Fruit fly (Drosophila melanogaster): ENCODE measurements around the gene CG43446.

The CG43446 gene

dm6 chr3R:20956875-20957874 lies 30.6 kb downstream of the CG43446 start:
- TF ChIP-seq insv (optimal IDR thresholded peaks at IDR 0.05) (no peak), Myc (optimal IDR thresholded peaks at IDR 0.05) (no peak), Sin3A (optimal IDR thresholded peaks at IDR 0.05) (no peak), psq (optimal IDR thresholded peaks at IDR 0.05) (no peak), h (optimal IDR thresholded peaks at IDR 0.05) (no peak), ttk (optimal IDR thresholded peaks at IDR 0.05) (no peak)

dm6 chr3R:20955932-20956636 lies 31.7 kb downstream of the CG43446 start:
- TF ChIP-seq h (optimal IDR thresholded peaks at IDR 0.05) (no peak), psq (optimal IDR thresholded peaks at IDR 0.05) (no peak), Myc (optimal IDR thresholded peaks at IDR 0.05) (no peak), Sin3A (optimal IDR thresholded peaks at IDR 0.05) (no peak), insv (optimal IDR thresholded peaks at IDR 0.05) (no peak), ttk (optimal IDR thresholded peaks at IDR 0.05) (no peak)

dm6 chr3R:20955119-20955518 lies 32.6 kb downstream of the CG43446 start:
- TF ChIP-seq Myc (optimal IDR thresholded peaks at IDR 0.05) (no peak), Sin3A (optimal IDR thresholded peaks at IDR 0.05) (no peak), psq (optimal IDR thresholded peaks at IDR 0.05) (no peak), h (optimal IDR thresholded peaks at IDR 0.05) (no peak), ttk (optimal IDR thresholded peaks at IDR 0.05) (no peak), insv (optimal IDR thresholded peaks at IDR 0.05) (no peak)

dm6 chr3R:20954531-20954930 lies 33.2 kb downstream of the CG43446 start:
- TF ChIP-seq insv (optimal IDR thresholded peaks at IDR 0.05) (no peak), Sin3A (optimal IDR thresholded peaks at IDR 0.05) (no peak), ttk (optimal IDR thresholded peaks at IDR 0.05) (no peak), h (optimal IDR thresholded peaks at IDR 0.05) (no peak), Myc (optimal IDR thresholded peaks at IDR 0.05) (no peak), psq (optimal IDR thresholded peaks at IDR 0.05) (no peak)

- TF ChIP-seq insv (optimal IDR thresholded peaks at IDR 0.05): no peak
- no peak for TF ChIP-seq psq (optimal IDR thresholded peaks at IDR 0.05)
- no peak for TF ChIP-seq h (optimal IDR thresholded peaks at IDR 0.05)
- no peak for TF ChIP-seq ttk (optimal IDR thresholded peaks at IDR 0.05)
- no peak for TF ChIP-seq Myc (optimal IDR thresholded peaks at IDR 0.05)
- no peak for TF ChIP-seq Sin3A (optimal IDR thresholded peaks at IDR 0.05)
Observed at dm6 chr3R:20952423-20953013, 35.2 kb downstream of the CG43446 start.

- TF ChIP-seq psq (optimal IDR thresholded peaks at IDR 0.05) (no peak), Sin3A (optimal IDR thresholded peaks at IDR 0.05) (no peak), Myc (optimal IDR thresholded peaks at IDR 0.05) (no peak), ttk (optimal IDR thresholded peaks at IDR 0.05) (no peak), h (optimal IDR thresholded peaks at IDR 0.05) (no peak), insv (optimal IDR thresholded peaks at IDR 0.05) (no peak)
Observed at dm6 chr3R:20951353-20951955, 36.3 kb downstream of the CG43446 start.

- TF ChIP-seq Sin3A (optimal IDR thresholded peaks at IDR 0.05) (no peak), insv (optimal IDR thresholded peaks at IDR 0.05) (no peak), psq (optimal IDR thresholded peaks at IDR 0.05) (no peak), ttk (optimal IDR thresholded peaks at IDR 0.05) (no peak), h (optimal IDR thresholded peaks at IDR 0.05) (no peak), Myc (optimal IDR thresholded peaks at IDR 0.05) (no peak)
Observed at dm6 chr3R:20950677-20951018, 37.1 kb downstream of the CG43446 start.

- TF ChIP-seq insv (optimal IDR thresholded peaks at IDR 0.05) (no peak), h (optimal IDR thresholded peaks at IDR 0.05) (no peak), Myc (optimal IDR thresholded peaks at IDR 0.05) (no peak), psq (optimal IDR thresholded peaks at IDR 0.05) (no peak), Sin3A (optimal IDR thresholded peaks at IDR 0.05) (no peak), ttk (optimal IDR thresholded peaks at IDR 0.05) (no peak)
Observed at dm6 chr3R:20949749-20950676, 37.7 kb downstream of the CG43446 start.

- TF ChIP-seq Sin3A (optimal IDR thresholded peaks at IDR 0.05) (no peak), Myc (optimal IDR thresholded peaks at IDR 0.05) (no peak), insv (optimal IDR thresholded peaks at IDR 0.05) (no peak), h (optimal IDR thresholded peaks at IDR 0.05) (no peak), psq (optimal IDR thresholded peaks at IDR 0.05) (no peak), ttk (optimal IDR thresholded peaks at IDR 0.05) (no peak)
Observed at dm6 chr3R:20949175-20949748, 38.5 kb downstream of the CG43446 start.

dm6 chr3R:20948448-20949174 lies 39.1 kb downstream of the CG43446 start, which contains the start of gene Atpalpha:
Gene Atpalpha (plus strand): TSS chr3R:20948714.
- TF ChIP-seq Myc (optimal IDR thresholded peaks at IDR 0.05): no peak
- no peak for TF ChIP-seq Sin3A (optimal IDR thresholded peaks at IDR 0.05)
- TF ChIP-seq insv (optimal IDR thresholded peaks at IDR 0.05): no peak
- TF ChIP-seq ttk (optimal IDR thresholded peaks at IDR 0.05): no peak
- TF ChIP-seq psq (optimal IDR thresholded peaks at IDR 0.05): no peak
- no peak for TF ChIP-seq h (optimal IDR thresholded peaks at IDR 0.05)
